Worm (Caenorhabditis elegans) whole organism, L4 larva: ENCODE measurements around the gene nspg-8.

ENCODE experiments used
- D1046.2 ChIP-seq: fragments of 200-800 bp; sonication (Bioruptor generic); IDR thresholded peaks from 2 replicates; pipeline ENCODE4 v1.3.6; 2022; ENCODE audit warnings: missing genetic modification characterization, missing compliant biosample characterization
- F26F4.8 ChIP-seq: fragments of 200-800 bp; sonication (Bioruptor generic); conservative IDR thresholded peaks from 2 replicates; pipeline ENCODE4 v1.3.6; 2022; ENCODE audit warnings: missing genetic modification characterization, missing compliant biosample characterization
- F37D6.2 ChIP-seq: sonication (generic microtip); optimal IDR thresholded peaks from 2 replicates; lab custom pipeline; 2016; ENCODE audit warnings: mild to moderate bottlenecking, missing genetic modification characterization, missing compliant biosample characterization
- F44E2.7 ChIP-seq: fragments of 200-800 bp; sonication (Bioruptor generic); IDR thresholded peaks from 2 replicates; pipeline ENCODE4 v2.1.2; 2022; ENCODE audit warnings: missing genetic modification characterization, missing compliant biosample characterization
- R02D3.7 ChIP-seq: fragments of 150-350 bp; sonication (generic microtip); optimal IDR thresholded peaks from 3 replicates; lab custom pipeline; 2014; ENCODE audit warnings: missing biosample characterization, missing genetic modification characterization
- T20F7.1 ChIP-seq: fragments of 200-800 bp; sonication (Bioruptor generic); optimal IDR thresholded peaks from 2 replicates; lab custom pipeline; 2018; ENCODE audit warnings: mild to moderate bottlenecking, missing genetic modification characterization, missing compliant biosample characterization
- T26A8.4 ChIP-seq: fragments of 200-800 bp; sonication (Bioruptor generic); IDR thresholded peaks from 2 replicates; pipeline ENCODE4 v1.3.6; 2022; ENCODE audit warnings: missing genetic modification characterization, missing compliant biosample characterization
- Y48G9A.11 ChIP-seq: fragments of 200-800 bp; sonication (Bioruptor generic); IDR thresholded peaks from 2 replicates; pipeline ENCODE4 v1.3.6; 2022; ENCODE audit warnings: missing genetic modification reagents, missing genetic modification characterization, missing compliant biosample characterization
- Y75B8A.6 ChIP-seq: fragments of 200-800 bp; sonication (Bioruptor generic); IDR thresholded peaks from 2 replicates; pipeline ENCODE4 v1.3.6; 2022; ENCODE audit warnings: missing genetic modification reagents, missing genetic modification characterization, missing compliant biosample characterization
- ZK546.5 ChIP-seq, 2 experiments: sonication (generic microtip); optimal IDR thresholded peaks; 2 replicates each; lab custom pipeline; 2017; ENCODE audit warnings: missing biosample characterization in 2 of 2, missing genetic modification characterization in 2 of 2
- ama-1 ChIP-seq: fragments of 150-350 bp; optimal IDR thresholded peaks from 2 replicates; lab custom pipeline; 2014; ENCODE audit warnings: inconsistent platforms, mixed read lengths
- arid-1 ChIP-seq: fragments of 200-800 bp; sonication (Bioruptor generic); conservative IDR thresholded peaks from 2 replicates; pipeline ENCODE4 v1.3.6; 2022; ENCODE audit warnings: missing genetic modification reagents, missing genetic modification characterization, missing compliant biosample characterization
- ceh-20 ChIP-seq: fragments of 200-800 bp; sonication (Bioruptor generic); IDR thresholded peaks from 2 replicates; pipeline ENCODE4 v1.3.6; 2022; ENCODE audit warnings: missing genetic modification reagents, missing genetic modification characterization, missing compliant biosample characterization
- ceh-32 ChIP-seq: sonication (generic microtip); optimal IDR thresholded peaks from 2 replicates; lab custom pipeline; 2016; ENCODE audit warnings: mild to moderate bottlenecking, missing genetic modification characterization, missing compliant biosample characterization; ENCODE audit not compliant: poor library complexity
- ceh-44 ChIP-seq: fragments of 200-800 bp; sonication (Bioruptor generic); IDR thresholded peaks from 2 replicates; pipeline ENCODE4 v1.3.6; 2022; ENCODE audit warnings: missing genetic modification reagents, missing genetic modification characterization, missing compliant biosample characterization
- ceh-62 ChIP-seq: sonication (generic microtip); optimal IDR thresholded peaks from 2 replicates; lab custom pipeline; 2017; ENCODE audit warnings: missing biosample characterization, missing genetic modification characterization
- cey-2 ChIP-seq: sonication (generic microtip); optimal IDR thresholded peaks from 3 replicates; lab custom pipeline; 2017; ENCODE audit warnings: missing genetic modification characterization, mild to moderate bottlenecking, missing compliant biosample characterization, antibody characterized with exemption, borderline replicate concordance; ENCODE audit not compliant: insufficient read depth
- ctbp-1 ChIP-seq: fragments of 200-800 bp; sonication (Bioruptor generic); IDR thresholded peaks from 2 replicates; pipeline ENCODE4 v1.3.6; 2022; ENCODE audit warnings: missing genetic modification reagents, missing genetic modification characterization, missing compliant biosample characterization
- daf-12 ChIP-seq: fragments of 150-350 bp; optimal IDR thresholded peaks from 2 replicates; lab custom pipeline; 2014; ENCODE audit warnings: missing biosample characterization, missing genetic modification reagents, missing genetic modification characterization
- daf-19 ChIP-seq: fragments of 200-800 bp; sonication (Bioruptor generic); conservative IDR thresholded peaks from 2 replicates; pipeline ENCODE4 v1.3.6; 2022; ENCODE audit warnings: missing genetic modification characterization, missing compliant biosample characterization
- daf-8 ChIP-seq: fragments of 200-800 bp; sonication (Bioruptor generic); IDR thresholded peaks from 2 replicates; pipeline ENCODE4 v1.3.6; 2022; ENCODE audit warnings: missing genetic modification characterization, missing compliant biosample characterization
- dpl-1 ChIP-seq: fragments of 150-350 bp; optimal IDR thresholded peaks from 2 replicates; lab custom pipeline; 2014; ENCODE audit warnings: missing biosample characterization, missing genetic modification reagents, missing genetic modification characterization
- duxl-1 ChIP-seq: sonication (generic microtip); optimal IDR thresholded peaks from 2 replicates; lab custom pipeline; 2016; ENCODE audit warnings: mild to moderate bottlenecking, missing genetic modification characterization, moderate library complexity, missing compliant biosample characterization; ENCODE audit not compliant: poor library complexity
- fos-1 ChIP-seq: fragments of 150-350 bp; optimal IDR thresholded peaks from 2 replicates; lab custom pipeline; 2014; ENCODE audit warnings: missing biosample characterization, missing genetic modification characterization
- hif-1 ChIP-seq, 2 experiments: sonication (generic microtip); optimal IDR thresholded peaks; 2 replicates each; lab custom pipeline; 2016 to 2017; ENCODE audit warnings: missing compliant biosample characterization in 2 of 2, missing genetic modification characterization in 2 of 2, missing genetic modification reagents in 2 of 2, missing genotype in 2 of 2, mild to moderate bottlenecking in 1 of 2
- hlh-11 ChIP-seq: fragments of 200-800 bp; sonication (Bioruptor generic); optimal IDR thresholded peaks from 2 replicates; lab custom pipeline; 2018; ENCODE audit warnings: mild to moderate bottlenecking, missing genetic modification characterization, missing compliant biosample characterization
- hlh-30 ChIP-seq: sonication (generic microtip); optimal IDR thresholded peaks from 2 replicates; lab custom pipeline; 2017; ENCODE audit warnings: antibody characterized with exemption, mild to moderate bottlenecking, missing genetic modification characterization, missing compliant biosample characterization; ENCODE audit not compliant: insufficient read depth
- lim-7 ChIP-seq: fragments of 200-800 bp; sonication (Bioruptor generic); IDR thresholded peaks from 2 replicates; pipeline ENCODE4 v1.3.6; 2022; ENCODE audit warnings: missing genetic modification characterization, missing compliant biosample characterization
- lin-1 ChIP-seq: fragments of 200-800 bp; sonication (Bioruptor generic); IDR thresholded peaks from 2 replicates; pipeline ENCODE4 v1.3.6; 2022; ENCODE audit warnings: missing genetic modification reagents, missing genetic modification characterization, missing compliant biosample characterization
- lin-38 ChIP-seq: fragments of 200-800 bp; sonication (Bioruptor generic); IDR thresholded peaks from 2 replicates; pipeline ENCODE4 v1.3.6; 2022; ENCODE audit warnings: missing genetic modification reagents, missing genetic modification characterization, missing compliant biosample characterization
- mep-1 ChIP-seq: fragments of 150-350 bp; sonication (generic microtip); optimal IDR thresholded peaks from 3 replicates; lab custom pipeline; 2014; ENCODE audit warnings: missing biosample characterization, missing genetic modification characterization
- nhr-11 ChIP-seq: fragments of 150-350 bp; optimal IDR thresholded peaks from 2 replicates; lab custom pipeline; 2014; ENCODE audit warnings: missing biosample characterization, missing genetic modification characterization
- nhr-25 ChIP-seq: sonication (generic microtip); optimal IDR thresholded peaks from 2 replicates; lab custom pipeline; 2017; ENCODE audit warnings: missing genetic modification characterization, mild to moderate bottlenecking, missing compliant biosample characterization, antibody characterized with exemption, moderate library complexity, borderline replicate concordance; ENCODE audit not compliant: insufficient read depth
- nhr-41 ChIP-seq: fragments of 200-800 bp; sonication (Bioruptor generic); IDR thresholded peaks from 2 replicates; pipeline ENCODE4 v1.3.6; 2022; ENCODE audit warnings: missing genetic modification reagents, missing genetic modification characterization, missing compliant biosample characterization
- nhr-42 ChIP-seq: fragments of 200-800 bp; sonication (Bioruptor generic); IDR thresholded peaks from 2 replicates; pipeline ENCODE4 v1.3.6; 2022; ENCODE audit warnings: missing genetic modification characterization, missing compliant biosample characterization
- nhr-48 ChIP-seq: sonication (generic microtip); optimal IDR thresholded peaks from 2 replicates; lab custom pipeline; 2016; ENCODE audit warnings: mild to moderate bottlenecking, missing genetic modification characterization, missing compliant biosample characterization
- nhr-76 ChIP-seq: fragments of 150-350 bp; optimal IDR thresholded peaks from 2 replicates; lab custom pipeline; 2014; ENCODE audit warnings: missing biosample characterization, missing genetic modification characterization
- nhr-77 ChIP-seq: fragments of 150-350 bp; optimal IDR thresholded peaks from 2 replicates; lab custom pipeline; 2014; ENCODE audit warnings: missing biosample characterization, missing genetic modification characterization
- php-3 ChIP-seq: fragments of 200-800 bp; sonication (Bioruptor generic); IDR thresholded peaks from 2 replicates; pipeline ENCODE4 v1.3.6; 2022; ENCODE audit warnings: missing genetic modification reagents, missing genetic modification characterization, missing compliant biosample characterization
- saeg-2 ChIP-seq: fragments of 200-800 bp; sonication (Bioruptor generic); IDR thresholded peaks from 2 replicates; pipeline ENCODE4 v1.3.6; 2022; ENCODE audit warnings: missing genetic modification reagents, missing genetic modification characterization, missing compliant biosample characterization
- set-16 ChIP-seq: fragments of 200-800 bp; sonication (Bioruptor generic); IDR thresholded peaks from 2 replicates; pipeline ENCODE4 v1.3.6; 2022; ENCODE audit warnings: missing genetic modification reagents, missing genetic modification characterization, missing compliant biosample characterization
- skn-1 ChIP-seq: fragments of 150-350 bp; optimal IDR thresholded peaks from 2 replicates; lab custom pipeline; 2014; ENCODE audit warnings: missing biosample characterization, missing genetic modification characterization
- snpc-4 ChIP-seq: fragments of 150-350 bp; optimal IDR thresholded peaks from 2 replicates; lab custom pipeline; 2014; ENCODE audit warnings: missing biosample characterization, missing genetic modification characterization
- spr-1 ChIP-seq: sonication (generic microtip); optimal IDR thresholded peaks from 2 replicates; lab custom pipeline; 2016; ENCODE audit warnings: mild to moderate bottlenecking, missing genetic modification characterization, missing compliant biosample characterization
- tra-1 ChIP-seq: fragments of 200-800 bp; sonication (Bioruptor generic); IDR thresholded peaks from 2 replicates; pipeline ENCODE4 v1.3.6; 2022; ENCODE audit warnings: missing genetic modification reagents, missing genetic modification characterization, missing compliant biosample characterization
- unc-130 ChIP-seq: sonication (generic microtip); optimal IDR thresholded peaks from 2 replicates; lab custom pipeline; 2016; ENCODE audit warnings: missing genetic modification reagents, missing genetic modification characterization, missing compliant biosample characterization
- unc-39 ChIP-seq: sonication (generic microtip); optimal IDR thresholded peaks from 2 replicates; lab custom pipeline; 2017; ENCODE audit warnings: missing biosample characterization, missing genetic modification characterization
- unc-62 ChIP-seq, 3 experiments: fragments of 150-350 bp in 1 of 3; sonication (generic microtip); optimal IDR thresholded peaks in 2 of 3; peaks in 1 of 3; 1 replicate in 1 of 3; 2 replicates in 2 of 3; lab custom pipeline; 2014 to 2017; ENCODE audit warnings: missing biosample characterization in 3 of 3, missing genetic modification characterization in 3 of 3, missing genetic modification reagents in 3 of 3, missing genotype in 1 of 3
- zag-1 ChIP-seq: fragments of 150-350 bp; optimal IDR thresholded peaks from 2 replicates; lab custom pipeline; 2014; ENCODE audit warnings: missing biosample characterization, missing genetic modification characterization
- zip-11 ChIP-seq: fragments of 200-800 bp; sonication (Bioruptor generic); IDR thresholded peaks from 2 replicates; pipeline ENCODE4 v1.3.6; 2022; ENCODE audit warnings: missing genetic modification characterization, missing compliant biosample characterization
- ztf-11 ChIP-seq: fragments of 150-350 bp; optimal IDR thresholded peaks from 2 replicates; lab custom pipeline; 2014; ENCODE audit warnings: missing biosample characterization, missing genetic modification characterization

The nspg-8 gene

ce11 chrIII:1142798-1143197 lies 39.1 kb upstream of the nspg-8 start, which contains the start of gene smr-1 (continued):
- TF ChIP-seq T20F7.1 (GFP tag; lab: Kevin White, UChicago) (no peak), ztf-11 (tag; lab: Kevin White, UChicago) (no peak), Y48G9A.11 (no peak), hif-1 (tag; optimal IDR thresholded peaks at IDR 0.05; lab: Kevin White, UChicago) (peak in 1 of 2 experiments; percentile 28), duxl-1 (tag; lab: Kevin White, UChicago) (no peak), nhr-42 (GFP tag; lab: Robert Waterston, UW) (peak; percentile 73), skn-1 (tag; lab: Kevin White, UChicago) (no peak), php-3 (peak; percentile 66), T26A8.4 (peak; percentile 90), ctbp-1 (GFP tag; lab: Robert Waterston, UW) (peak; percentile 72), Y75B8A.6 (GFP tag; lab: Robert Waterston, UW) (no peak), daf-19 (GFP tag; lab: Robert Waterston, UW) (no peak), zip-11 (GFP tag; lab: Robert Waterston, UW) (no peak), nhr-48 (tag; lab: Kevin White, UChicago) (peak; percentile 14), nhr-11 (tag; lab: Kevin White, UChicago) (peak; percentile 51), lin-1 (GFP tag; lab: Robert Waterston, UW) (no peak), saeg-2 (GFP tag; lab: Robert Waterston, UW) (0 out of 2 replicates have a peak, but pooled peaks have one; percentile 50), R02D3.7 (tag; lab: Kevin White, UChicago) (no peak), lin-38 (GFP tag; lab: Robert Waterston, UW) (peak; percentile 91), ceh-44 (GFP tag; lab: Robert Waterston, UW) (no peak), tra-1 (GFP tag; lab: Robert Waterston, UW) (no peak), ceh-62 (tag; lab: Kevin White, UChicago) (no peak), hlh-30 (tag; lab: Kevin White, UChicago) (peak; percentile 29), ZK546.5 (tag; optimal IDR thresholded peaks at IDR 0.05; lab: Kevin White, UChicago) (no peak), D1046.2 (GFP tag; lab: Robert Waterston, UW) (peak; percentile 75; the same call in 1 of the 2 replicates), mep-1 (tag; lab: Kevin White, UChicago) (peak; percentile 84), dpl-1 (GFP tag; lab: Kevin White, UChicago) (peak; percentile 97), F44E2.7 (GFP tag; lab: Robert Waterston, UW) (no peak), hlh-11 (tag; lab: Kevin White, UChicago) (peak; percentile 58), nhr-41 (no peak), nhr-77 (tag; lab: Kevin White, UChicago) (peak; percentile 33), snpc-4 (no peak), ceh-32 (tag; lab: Kevin White, UChicago) (no peak), set-16 (GFP tag; lab: Robert Waterston, UW) (no peak), F37D6.2 (tag; lab: Kevin White, UChicago) (peak; percentile 58), F26F4.8 (no peak), nhr-25 (no peak), fos-1 (tag; lab: Kevin White, UChicago) (no peak), unc-39 (no peak), ama-1 (lab: Kevin White, UChicago) (peak; percentile 58), cey-2 (tag; lab: Kevin White, UChicago) (no peak), lim-7 (GFP tag; lab: Robert Waterston, UW) (no peak), arid-1 (GFP tag; lab: Robert Waterston, UW) (peak; percentile 76), daf-8 (GFP tag; lab: Robert Waterston, UW) (no peak), nhr-76 (tag; lab: Kevin White, UChicago) (no peak), daf-12 (tag; lab: Kevin White, UChicago) (no peak), spr-1 (tag; lab: Kevin White, UChicago) (peak; percentile 70), zag-1 (tag; lab: Kevin White, UChicago) (no peak), ceh-20 (GFP tag; lab: Robert Waterston, UW) (peak; percentile 67; the same call in 1 of the 2 replicates), unc-62 (GFP tag; optimal IDR thresholded peaks at IDR 0.05 in 1 of 2; lab: Kevin White, UChicago) (peak in 1 of 2 experiments; percentile 81), unc-62 (tag; optimal IDR thresholded peaks at IDR 0.05; lab: Kevin White, UChicago) (no peak), unc-130 (peak; percentile 14)
